Fruit fly (Drosophila melanogaster) whole organism: ENCODE measurements around the gene CG33923.

Experiments
- CG8478 ChIP-seq: fragments of >200 bp; optimal IDR thresholded peaks from 2 replicates; lab custom pipeline; 2018; ENCODE audit warnings: inconsistent platforms
- Dll ChIP-seq: fragments of >200 bp; optimal IDR thresholded peaks from 2 replicates; lab custom pipeline; 2017
- EcR ChIP-seq, 2 experiments: fragments of >200 bp; optimal IDR thresholded peaks; 2 replicates each; lab custom pipeline; 2017; ENCODE audit warnings: missing biosample characterization in 2 of 2, missing genetic modification characterization in 2 of 2, missing genetic modification reagents in 2 of 2
- pan ChIP-seq: fragments of >200 bp; optimal IDR thresholded peaks from 2 replicates; lab custom pipeline; 2017
- psq ChIP-seq: fragments of >200 bp; optimal IDR thresholded peaks from 2 replicates; lab custom pipeline; 2017
- usp ChIP-seq: fragments of >200 bp; optimal IDR thresholded peaks from 2 replicates; lab custom pipeline; 2017; ENCODE audit warnings: missing biosample characterization, missing genetic modification characterization, mixed read lengths

- TF ChIP-seq pan (lab: Kevin White, UChicago) (no peak), psq (lab: Kevin White, UChicago) (no peak), usp (GFP tag; lab: Kevin White, UChicago) (no peak), Dll (lab: Kevin White, UChicago) (no peak), CG8478 (lab: Kevin White, UChicago) (no peak), EcR (GFP tag; optimal IDR thresholded peaks at IDR 0.05; lab: Kevin White, UChicago) (no peak)
Observed at dm6 chr2L:1386512-1386911, 44.6 kb upstream of the CG33923 start.
